Fruit fly (Drosophila melanogaster) whole organism, prepupa: ENCODE data around the gene mia.

Source experiments
- Blimp-1 ChIP-seq: fragments of 200-800 bp; sonication (Bioruptor generic); optimal IDR thresholded peaks from 3 replicates; lab custom pipeline; 2017; ENCODE audit warnings: missing biosample characterization, missing genetic modification characterization, mild to moderate bottlenecking, moderate library complexity, missing genetic modification reagents
- CG10631 ChIP-seq: fragments of 200-800 bp; sonication (Bioruptor generic); optimal IDR thresholded peaks from 2 replicates; lab custom pipeline; 2016; ENCODE audit warnings: missing biosample characterization, missing genetic modification characterization
- CG10669 ChIP-seq: fragments of 200-800 bp; sonication (Bioruptor generic); optimal IDR thresholded peaks from 3 replicates; lab custom pipeline; 2018; ENCODE audit warnings: missing biosample characterization, mild to moderate bottlenecking, missing genetic modification characterization, moderate library complexity
- CG11294 ChIP-seq: fragments of 200-800 bp; sonication (Bioruptor generic); IDR thresholded peaks from 2 replicates; pipeline ENCODE4 v1.3.6; 2022; ENCODE audit warnings: missing biosample characterization, missing genetic modification characterization
- CG11902 ChIP-seq: fragments of 200-800 bp; sonication (Bioruptor generic); optimal IDR thresholded peaks from 3 replicates; lab custom pipeline; 2016; ENCODE audit warnings: missing biosample characterization, missing genetic modification characterization
- CG15336 ChIP-seq: fragments of 200-800 bp; sonication (Bioruptor generic); IDR thresholded peaks from 2 replicates; pipeline ENCODE4 v1.3.6; 2022; ENCODE audit warnings: missing biosample characterization, missing genetic modification characterization
- CG1621 ChIP-seq: fragments of 200-800 bp; sonication (Bioruptor generic); optimal IDR thresholded peaks from 3 replicates; lab custom pipeline; 2018; ENCODE audit warnings: missing biosample characterization, mild to moderate bottlenecking, missing genetic modification characterization
- CG16779 ChIP-seq: fragments of 200-800 bp; sonication (Bioruptor generic); optimal IDR thresholded peaks from 3 replicates; lab custom pipeline; 2017; ENCODE audit warnings: missing biosample characterization, mild to moderate bottlenecking, missing genetic modification characterization
- CG3032 ChIP-seq: fragments of 200-800 bp; optimal IDR thresholded peaks from 2 replicates; lab custom pipeline; 2019; ENCODE audit warnings: missing biosample characterization, mild to moderate bottlenecking, missing genetic modification characterization, moderate library complexity
- CG31627 ChIP-seq: fragments of 200-800 bp; sonication (Bioruptor generic); optimal IDR thresholded peaks from 3 replicates; lab custom pipeline; 2016; ENCODE audit warnings: missing biosample characterization, missing genetic modification characterization
- CG6163 ChIP-seq: fragments of 200-800 bp; sonication (Bioruptor generic); IDR thresholded peaks from 3 replicates; pipeline ENCODE4 v1.3.6; 2022; ENCODE audit warnings: missing biosample characterization, missing genetic modification characterization
- CG6792 ChIP-seq: fragments of 200-800 bp; sonication (Bioruptor generic); optimal IDR thresholded peaks from 3 replicates; lab custom pipeline; 2016; ENCODE audit warnings: missing biosample characterization, missing genetic modification characterization
- CG7368 ChIP-seq: fragments of 200-800 bp; sonication (Bioruptor generic); optimal IDR thresholded peaks from 3 replicates; lab custom pipeline; 2016; ENCODE audit warnings: missing biosample characterization, missing genetic modification characterization
- CG8119 ChIP-seq: fragments of 200-800 bp; sonication (Bioruptor generic); IDR thresholded peaks from 3 replicates; pipeline ENCODE4 v1.3.6; 2022; ENCODE audit warnings: missing biosample characterization, missing genetic modification characterization
- CG8632 ChIP-seq: fragments of 200-800 bp; sonication (Bioruptor generic); optimal IDR thresholded peaks from 3 replicates; lab custom pipeline; 2016; ENCODE audit warnings: missing biosample characterization, missing genetic modification characterization
- CG9139 ChIP-seq: fragments of 200-800 bp; sonication (Bioruptor generic); optimal IDR thresholded peaks from 3 replicates; lab custom pipeline; 2017; ENCODE audit warnings: missing biosample characterization, mild to moderate bottlenecking, missing genetic modification characterization
- Eip93F ChIP-seq: fragments of 200-800 bp; sonication (Bioruptor generic); optimal IDR thresholded peaks from 2 replicates; lab custom pipeline; 2016; ENCODE audit warnings: missing biosample characterization, mild to moderate bottlenecking, missing genetic modification characterization
- Ets21C ChIP-seq: fragments of 200-800 bp; sonication (Bioruptor generic); optimal IDR thresholded peaks from 3 replicates; lab custom pipeline; 2016; ENCODE audit warnings: missing biosample characterization, missing genetic modification characterization
- Ets96B ChIP-seq: fragments of 200-800 bp; optimal IDR thresholded peaks from 2 replicates; lab custom pipeline; 2019; ENCODE audit warnings: missing biosample characterization, mild to moderate bottlenecking, missing genetic modification characterization, moderate library complexity
- Gug ChIP-seq: fragments of 200-800 bp; sonication (Bioruptor generic); IDR thresholded peaks from 2 replicates; pipeline ENCODE4 v1.3.6; 2022; ENCODE audit warnings: missing biosample characterization, missing genetic modification characterization
- Hr38 ChIP-seq: sonication (Bioruptor generic); optimal IDR thresholded peaks from 2 replicates; lab custom pipeline; 2016; ENCODE audit warnings: missing biosample characterization, missing genetic modification characterization
- Hr39 ChIP-seq: fragments of 200-800 bp; sonication (Bioruptor generic); optimal IDR thresholded peaks from 2 replicates; lab custom pipeline; 2016; ENCODE audit warnings: missing biosample characterization, missing genetic modification characterization
- Hr4 ChIP-seq: fragments of 200-800 bp; sonication (Bioruptor generic); optimal IDR thresholded peaks from 3 replicates; lab custom pipeline; 2016; ENCODE audit warnings: missing biosample characterization, missing genetic modification characterization
- Lpt ChIP-seq: fragments of 200-800 bp; sonication (Bioruptor generic); optimal IDR thresholded peaks from 3 replicates; lab custom pipeline; 2016; ENCODE audit warnings: missing biosample characterization, missing genetic modification characterization
- Sox102F ChIP-seq: fragments of 200-800 bp; sonication (Bioruptor generic); optimal IDR thresholded peaks from 2 replicates; lab custom pipeline; 2016; ENCODE audit warnings: missing biosample characterization, mild to moderate bottlenecking, missing genetic modification characterization
- Sox14 ChIP-seq: fragments of 200-800 bp; sonication (Bioruptor generic); optimal IDR thresholded peaks from 3 replicates; lab custom pipeline; 2016; ENCODE audit warnings: missing biosample characterization, missing genetic modification characterization
- Sox15 ChIP-seq: fragments of 200-800 bp; sonication (Bioruptor generic); optimal IDR thresholded peaks from 3 replicates; lab custom pipeline; 2016; ENCODE audit warnings: missing biosample characterization, missing genetic modification characterization
- achi ChIP-seq: fragments of 200-800 bp; sonication (Bioruptor generic); optimal IDR thresholded peaks from 3 replicates; lab custom pipeline; 2016; ENCODE audit warnings: missing biosample characterization, missing genetic modification characterization
- cyc ChIP-seq: fragments of 200-800 bp; sonication (Bioruptor generic); optimal IDR thresholded peaks from 3 replicates; lab custom pipeline; 2016; ENCODE audit warnings: missing biosample characterization, missing genetic modification characterization
- dac ChIP-seq: fragments of 200-800 bp; sonication (Bioruptor generic); optimal IDR thresholded peaks from 2 replicates; lab custom pipeline; 2017; ENCODE audit warnings: missing biosample characterization, mild to moderate bottlenecking, missing genetic modification characterization
- dsx ChIP-seq: fragments of 200-800 bp; optimal IDR thresholded peaks from 3 replicates; lab custom pipeline; 2019; ENCODE audit warnings: missing biosample characterization, mild to moderate bottlenecking, missing genetic modification characterization, moderate library complexity; ENCODE audit not compliant: poor library complexity, severe bottlenecking
- eg ChIP-seq: fragments of 200-800 bp; sonication (Bioruptor generic); IDR thresholded peaks from 3 replicates; pipeline ENCODE4 v1.3.6; 2022; ENCODE audit warnings: missing biosample characterization, missing genetic modification characterization
- esn ChIP-seq: fragments of 200-800 bp; sonication (Bioruptor generic); optimal IDR thresholded peaks from 2 replicates; lab custom pipeline; 2016; ENCODE audit warnings: missing biosample characterization, mild to moderate bottlenecking, missing genetic modification characterization, moderate library complexity
- fd59A ChIP-seq: fragments of 200-800 bp; sonication (Bioruptor generic); optimal IDR thresholded peaks from 2 replicates; lab custom pipeline; 2017; ENCODE audit warnings: missing biosample characterization, mild to moderate bottlenecking, missing genetic modification characterization, missing genetic modification reagents
- fd85E ChIP-seq: fragments of 200-800 bp; sonication (Bioruptor generic); optimal IDR thresholded peaks from 3 replicates; lab custom pipeline; 2016; ENCODE audit warnings: missing biosample characterization, missing genetic modification characterization
- lz ChIP-seq: fragments of 200-800 bp; sonication (Bioruptor generic); optimal IDR thresholded peaks from 3 replicates; lab custom pipeline; 2016; ENCODE audit warnings: missing biosample characterization, missing genetic modification characterization
- net ChIP-seq: fragments of 200-800 bp; sonication (Bioruptor generic); optimal IDR thresholded peaks from 3 replicates; lab custom pipeline; 2016; ENCODE audit warnings: missing biosample characterization, missing genetic modification characterization
- salr ChIP-seq, 2 experiments: fragments of 200-800 bp; sonication (Bioruptor generic); optimal IDR thresholded peaks; 3 replicates each; lab custom pipeline; 2016 to 2018; ENCODE audit warnings: missing biosample characterization in 2 of 2, missing genetic modification characterization in 2 of 2, mild to moderate bottlenecking in 1 of 2
- spab ChIP-seq: fragments of 200-800 bp; sonication (Bioruptor generic); optimal IDR thresholded peaks from 2 replicates; lab custom pipeline; 2017; ENCODE audit warnings: missing biosample characterization, mild to moderate bottlenecking, missing genetic modification characterization, missing genetic modification reagents
- topi ChIP-seq: fragments of 200-800 bp; sonication (Bioruptor generic); optimal IDR thresholded peaks from 3 replicates; lab custom pipeline; 2016; ENCODE audit warnings: missing biosample characterization, missing genetic modification characterization

The mia gene

dm6 chr3R:5547464-5547943 is 3.5 kb downstream of the mia start, which contains the start of gene CG2519:
Gene CG2519 (minus strand): TSS chr3R:5547775.
- TF ChIP-seq CG6163 (GFP tag; lab: Robert Waterston, UW) = no peak
- no peak for TF ChIP-seq topi (GFP tag; lab: Kevin White, UChicago)
- no peak for TF ChIP-seq Hr38 (GFP tag; lab: Kevin White, UChicago)
- no peak for TF ChIP-seq Eip93F
- TF ChIP-seq CG8632 (GFP tag; lab: Kevin White, UChicago) = no peak
- TF ChIP-seq salr (GFP tag; optimal IDR thresholded peaks at IDR 0.05; lab: Kevin White, UChicago) = no peak
- peak; percentile 43 for TF ChIP-seq lz (GFP tag; lab: Kevin White, UChicago)
- TF ChIP-seq eg = no peak; the same call in 2 of the 3 replicates
- peak; percentile 58 for TF ChIP-seq cyc (GFP tag; lab: Kevin White, UChicago)
- no peak for TF ChIP-seq Ets96B
- peak; percentile 32 for TF ChIP-seq Ets21C (GFP tag; lab: Kevin White, UChicago)
- no peak for TF ChIP-seq Hr39
- TF ChIP-seq Hr4 (GFP tag; lab: Kevin White, UChicago) = no peak
- TF ChIP-seq Sox14 (GFP tag; lab: Kevin White, UChicago) = peak; percentile 47
- peak; percentile 43 for TF ChIP-seq CG31627 (GFP tag; lab: Kevin White, UChicago)
- no peak for TF ChIP-seq CG10631 (GFP tag; lab: Kevin White, UChicago)
- TF ChIP-seq Gug (GFP tag; lab: Robert Waterston, UW) = no peak; the same call in 1 of the 2 replicates
- TF ChIP-seq dsx (GFP tag; lab: Kevin White, UChicago) = no peak
- no peak for TF ChIP-seq Lpt (GFP tag; lab: Kevin White, UChicago)
- 0 out of 2 replicates have a peak, but pooled peaks have one; percentile 7 for TF ChIP-seq CG11294 (GFP tag; lab: Robert Waterston, UW)
- TF ChIP-seq esn (GFP tag; lab: Kevin White, UChicago) = peak; percentile 54
- TF ChIP-seq fd85E (GFP tag; lab: Kevin White, UChicago) = no peak
- TF ChIP-seq CG9139 (GFP tag; lab: Kevin White, UChicago) = no peak
- TF ChIP-seq CG15336 = peak; percentile 25; the same call in 1 of the 2 replicates
- TF ChIP-seq dac (GFP tag; lab: Kevin White, UChicago) = no peak
- TF ChIP-seq CG8119 (GFP tag; lab: Robert Waterston, UW) = no peak
- no peak for TF ChIP-seq Sox15 (GFP tag; lab: Kevin White, UChicago)
- no peak for TF ChIP-seq achi (GFP tag; lab: Kevin White, UChicago)
- no peak for TF ChIP-seq CG16779 (tag; lab: Kevin White, UChicago)
- no peak for TF ChIP-seq CG10669 (GFP tag; lab: Kevin White, UChicago)
- TF ChIP-seq net (GFP tag; lab: Kevin White, UChicago) = no peak
- TF ChIP-seq CG11902 (GFP tag; lab: Kevin White, UChicago) = no peak
- TF ChIP-seq CG1621 (tag; lab: Kevin White, UChicago) = no peak
- peak; percentile 18 for TF ChIP-seq CG6792 (GFP tag; lab: Kevin White, UChicago)
- no peak for TF ChIP-seq Blimp-1 (GFP tag; lab: Kevin White, UChicago)
- TF ChIP-seq CG3032 (tag; lab: Kevin White, UChicago) = peak; percentile 48
- TF ChIP-seq, all 60 proteins: peak for 10

- TF ChIP-seq net (GFP tag; lab: Kevin White, UChicago) = no peak
Measured at dm6 chr3R:5527563-5527962, 23.4 kb downstream of the mia start.

dm6 chr3R:5524804-5525203 is 26.2 kb downstream of the mia start:
- TF ChIP-seq CG7368 (GFP tag; lab: Kevin White, UChicago) (no peak), spab (GFP tag; lab: Kevin White, UChicago) (no peak), Sox102F (GFP tag; lab: Kevin White, UChicago) (no peak), salr (GFP tag; optimal IDR thresholded peaks at IDR 0.05; lab: Kevin White, UChicago) (no peak), CG8119 (GFP tag; lab: Robert Waterston, UW) (no peak), fd59A (no peak), CG1621 (tag; lab: Kevin White, UChicago) (no peak)
- TF ChIP-seq, all 60 proteins: peak for 0
